Worm (Caenorhabditis elegans) whole organism, L4 larva: ENCODE data around the gene F46E10.2.
A peak's percentile ranks its signal among the peaks of the same experiment; 100 is the strongest.

ENCODE experiments used
- D1046.2 ChIP-seq: fragments of 200-800 bp; sonication (Bioruptor generic); IDR thresholded peaks from 2 replicates; pipeline ENCODE4 v1.3.6; 2022; ENCODE audit warnings: missing genetic modification characterization, missing compliant biosample characterization
- T20F7.1 ChIP-seq: fragments of 200-800 bp; sonication (Bioruptor generic); optimal IDR thresholded peaks from 2 replicates; lab custom pipeline; 2018; ENCODE audit warnings: mild to moderate bottlenecking, missing genetic modification characterization, missing compliant biosample characterization
- Y105C5A.15 ChIP-seq: fragments of 200-800 bp; sonication (Bioruptor generic); IDR thresholded peaks from 2 replicates; pipeline ENCODE4 v1.3.6; 2022; ENCODE audit warnings: missing genetic modification characterization, missing compliant biosample characterization
- Y48G9A.11 ChIP-seq: fragments of 200-800 bp; sonication (Bioruptor generic); IDR thresholded peaks from 2 replicates; pipeline ENCODE4 v1.3.6; 2022; ENCODE audit warnings: missing genetic modification reagents, missing genetic modification characterization, missing compliant biosample characterization
- Y5F2A.4 ChIP-seq: fragments of 200-800 bp; sonication (Bioruptor generic); optimal IDR thresholded peaks from 2 replicates; lab custom pipeline; 2018; ENCODE audit warnings: mild to moderate bottlenecking, missing genetic modification characterization, missing compliant biosample characterization
- ZK546.5 ChIP-seq, 2 experiments: sonication (generic microtip); optimal IDR thresholded peaks; 2 replicates each; lab custom pipeline; 2017; ENCODE audit warnings: missing biosample characterization in 2 of 2, missing genetic modification characterization in 2 of 2
- aha-1 ChIP-seq: fragments of 150-350 bp; peaks from one replicate; lab custom pipeline; 2014; ENCODE audit warnings: missing biosample characterization, missing genetic modification characterization
- aly-2 ChIP-seq: sonication (generic microtip); optimal IDR thresholded peaks from 2 replicates; lab custom pipeline; 2018; ENCODE audit warnings: missing biosample characterization, missing genetic modification characterization
- arid-1 ChIP-seq: fragments of 200-800 bp; sonication (Bioruptor generic); conservative IDR thresholded peaks from 2 replicates; pipeline ENCODE4 v1.3.6; 2022; ENCODE audit warnings: missing genetic modification reagents, missing genetic modification characterization, missing compliant biosample characterization
- ceh-20 ChIP-seq: fragments of 200-800 bp; sonication (Bioruptor generic); IDR thresholded peaks from 2 replicates; pipeline ENCODE4 v1.3.6; 2022; ENCODE audit warnings: missing genetic modification reagents, missing genetic modification characterization, missing compliant biosample characterization
- ceh-32 ChIP-seq: sonication (generic microtip); optimal IDR thresholded peaks from 2 replicates; lab custom pipeline; 2016; ENCODE audit warnings: mild to moderate bottlenecking, missing genetic modification characterization, missing compliant biosample characterization; ENCODE audit not compliant: poor library complexity
- ceh-44 ChIP-seq: fragments of 200-800 bp; sonication (Bioruptor generic); IDR thresholded peaks from 2 replicates; pipeline ENCODE4 v1.3.6; 2022; ENCODE audit warnings: missing genetic modification reagents, missing genetic modification characterization, missing compliant biosample characterization
- ceh-62 ChIP-seq: sonication (generic microtip); optimal IDR thresholded peaks from 2 replicates; lab custom pipeline; 2017; ENCODE audit warnings: missing biosample characterization, missing genetic modification characterization
- ceh-82 ChIP-seq: sonication (generic microtip); optimal IDR thresholded peaks from 2 replicates; lab custom pipeline; 2017; ENCODE audit warnings: missing biosample characterization, missing genetic modification characterization
- ces-1 ChIP-seq: fragments of 150-350 bp; sonication (generic microtip); optimal IDR thresholded peaks from 4 replicates; lab custom pipeline; 2014; ENCODE audit warnings: missing biosample characterization, missing genetic modification reagents, missing genetic modification characterization
- cey-2 ChIP-seq: sonication (generic microtip); optimal IDR thresholded peaks from 3 replicates; lab custom pipeline; 2017; ENCODE audit warnings: missing genetic modification characterization, mild to moderate bottlenecking, missing compliant biosample characterization, antibody characterized with exemption, borderline replicate concordance; ENCODE audit not compliant: insufficient read depth
- ctbp-1 ChIP-seq: fragments of 200-800 bp; sonication (Bioruptor generic); IDR thresholded peaks from 2 replicates; pipeline ENCODE4 v1.3.6; 2022; ENCODE audit warnings: missing genetic modification reagents, missing genetic modification characterization, missing compliant biosample characterization
- daf-12 ChIP-seq: fragments of 150-350 bp; optimal IDR thresholded peaks from 2 replicates; lab custom pipeline; 2014; ENCODE audit warnings: missing biosample characterization, missing genetic modification reagents, missing genetic modification characterization
- daf-16 ChIP-seq, 3 experiments: sonication (generic microtip); optimal IDR thresholded peaks; 2 replicates each; lab custom pipeline; 2016 to 2017; ENCODE audit warnings: missing genetic modification characterization in 3 of 3, missing genetic modification reagents in 3 of 3, mild to moderate bottlenecking in 2 of 3, missing compliant biosample characterization in 2 of 3, missing biosample characterization in 1 of 3, moderate library complexity in 1 of 3
- dmd-8 ChIP-seq: fragments of 200-800 bp; sonication (Bioruptor generic); IDR thresholded peaks from 2 replicates; pipeline ENCODE4 v1.3.6; 2022; ENCODE audit warnings: missing genetic modification characterization, missing compliant biosample characterization
- dve-1 ChIP-seq: sonication (generic microtip); optimal IDR thresholded peaks from 2 replicates; lab custom pipeline; 2017; ENCODE audit warnings: antibody characterized with exemption, mild to moderate bottlenecking, missing genetic modification characterization, missing compliant biosample characterization; ENCODE audit not compliant: insufficient read depth
- egl-27 ChIP-seq: sonication (generic microtip); optimal IDR thresholded peaks from 3 replicates; lab custom pipeline; 2017; ENCODE audit warnings: missing biosample characterization, missing genetic modification reagents, missing genetic modification characterization
- hif-1 ChIP-seq, 2 experiments: sonication (generic microtip); optimal IDR thresholded peaks; 2 replicates each; lab custom pipeline; 2016 to 2017; ENCODE audit warnings: missing compliant biosample characterization in 2 of 2, missing genetic modification characterization in 2 of 2, missing genetic modification reagents in 2 of 2, missing genotype in 2 of 2, mild to moderate bottlenecking in 1 of 2
- hlh-30 ChIP-seq: sonication (generic microtip); optimal IDR thresholded peaks from 2 replicates; lab custom pipeline; 2017; ENCODE audit warnings: antibody characterized with exemption, mild to moderate bottlenecking, missing genetic modification characterization, missing compliant biosample characterization; ENCODE audit not compliant: insufficient read depth
- hmg-1.1 ChIP-seq: fragments of 200-800 bp; sonication (Bioruptor generic); IDR thresholded peaks from 2 replicates; pipeline ENCODE4 v1.3.6; 2022; ENCODE audit warnings: missing genetic modification reagents, missing genetic modification characterization, missing compliant biosample characterization
- lin-13 ChIP-seq: fragments of 150-350 bp; optimal IDR thresholded peaks from 2 replicates; lab custom pipeline; 2014; ENCODE audit warnings: missing biosample characterization, missing genetic modification reagents, missing genetic modification characterization
- lin-15B ChIP-seq: fragments of 150-350 bp; sonication (generic microtip); optimal IDR thresholded peaks from 3 replicates; lab custom pipeline; 2014; ENCODE audit warnings: missing biosample characterization, missing genetic modification characterization
- lsy-2 ChIP-seq, 2 experiments: fragments of 150-350 bp in 1 of 2; sonication (generic microtip) in 1 of 2; optimal IDR thresholded peaks; 2 replicates each; lab custom pipeline; 2014 to 2017; ENCODE audit warnings: missing biosample characterization in 2 of 2, missing genetic modification characterization in 2 of 2
- madf-5 ChIP-seq, 2 experiments: fragments of 200-800 bp; sonication (Bioruptor generic); IDR thresholded peaks; 2 replicates each; pipeline ENCODE4 v1.3.6; 2022; ENCODE audit warnings: missing compliant biosample characterization in 2 of 2, missing genetic modification characterization in 2 of 2
- madf-9 ChIP-seq: fragments of 200-800 bp; sonication (Bioruptor generic); conservative IDR thresholded peaks from 2 replicates; pipeline ENCODE4 v1.3.6; 2022; ENCODE audit warnings: missing genetic modification reagents, missing genetic modification characterization, missing compliant biosample characterization
- mes-2 ChIP-seq: sonication (generic microtip); optimal IDR thresholded peaks from 2 replicates; lab custom pipeline; 2016; ENCODE audit warnings: missing genotype, mild to moderate bottlenecking, missing genetic modification characterization, missing compliant biosample characterization; ENCODE audit not compliant: poor library complexity, severe bottlenecking
- nhr-111 ChIP-seq: fragments of 200-800 bp; sonication (Bioruptor generic); optimal IDR thresholded peaks from 2 replicates; lab custom pipeline; 2018; ENCODE audit warnings: mild to moderate bottlenecking, missing genetic modification characterization, missing compliant biosample characterization
- nhr-28 ChIP-seq: fragments of 150-350 bp; optimal IDR thresholded peaks from 2 replicates; lab custom pipeline; 2014; ENCODE audit warnings: missing biosample characterization, missing genetic modification characterization
- nhr-76 ChIP-seq: fragments of 150-350 bp; optimal IDR thresholded peaks from 2 replicates; lab custom pipeline; 2014; ENCODE audit warnings: missing biosample characterization, missing genetic modification characterization
- nhr-77 ChIP-seq: fragments of 150-350 bp; optimal IDR thresholded peaks from 2 replicates; lab custom pipeline; 2014; ENCODE audit warnings: missing biosample characterization, missing genetic modification characterization
- pha-4 ChIP-seq, 2 experiments: fragments of 150-350 bp in 1 of 2; fragments of 200-800 bp in 1 of 2; sonication (Bioruptor generic) in 1 of 2; IDR thresholded peaks in 1 of 2; optimal IDR thresholded peaks in 1 of 2; 2 replicates each; pipeline versions ENCODE4 v1.3.6 to Lab custom; 2014 to 2022; ENCODE audit warnings: missing genetic modification characterization in 2 of 2, missing genetic modification reagents in 2 of 2, missing biosample characterization in 1 of 2, missing compliant biosample characterization in 1 of 2
- php-3 ChIP-seq: fragments of 200-800 bp; sonication (Bioruptor generic); IDR thresholded peaks from 2 replicates; pipeline ENCODE4 v1.3.6; 2022; ENCODE audit warnings: missing genetic modification reagents, missing genetic modification characterization, missing compliant biosample characterization
- pqm-1 ChIP-seq: sonication (generic microtip); optimal IDR thresholded peaks from 2 replicates; lab custom pipeline; 2017; ENCODE audit warnings: missing biosample characterization, missing genetic modification characterization
- set-16 ChIP-seq: fragments of 200-800 bp; sonication (Bioruptor generic); IDR thresholded peaks from 2 replicates; pipeline ENCODE4 v1.3.6; 2022; ENCODE audit warnings: missing genetic modification reagents, missing genetic modification characterization, missing compliant biosample characterization
- snpc-1.2 ChIP-seq: fragments of 200-800 bp; sonication (Bioruptor generic); IDR thresholded peaks from 2 replicates; pipeline ENCODE4 v1.3.6; 2022; ENCODE audit warnings: missing genetic modification reagents, missing genetic modification characterization, missing compliant biosample characterization
- snpc-4 ChIP-seq: fragments of 150-350 bp; optimal IDR thresholded peaks from 2 replicates; lab custom pipeline; 2014; ENCODE audit warnings: missing biosample characterization, missing genetic modification characterization
- spr-3 ChIP-seq: fragments of 200-800 bp; sonication (Bioruptor generic); optimal IDR thresholded peaks from 2 replicates; lab custom pipeline; 2018; ENCODE audit warnings: mild to moderate bottlenecking, missing genetic modification characterization, missing compliant biosample characterization
- tra-1 ChIP-seq: fragments of 200-800 bp; sonication (Bioruptor generic); IDR thresholded peaks from 2 replicates; pipeline ENCODE4 v1.3.6; 2022; ENCODE audit warnings: missing genetic modification reagents, missing genetic modification characterization, missing compliant biosample characterization
- unc-62 ChIP-seq, 3 experiments: fragments of 150-350 bp in 1 of 3; sonication (generic microtip); optimal IDR thresholded peaks in 2 of 3; peaks in 1 of 3; 1 replicate in 1 of 3; 2 replicates in 2 of 3; lab custom pipeline; 2014 to 2017; ENCODE audit warnings: missing biosample characterization in 3 of 3, missing genetic modification characterization in 3 of 3, missing genetic modification reagents in 3 of 3, missing genotype in 1 of 3
- vab-7 ChIP-seq: fragments of 200-800 bp; sonication (Bioruptor generic); IDR thresholded peaks from 2 replicates; pipeline ENCODE4 v1.3.6; 2022; ENCODE audit warnings: missing genetic modification reagents, missing genetic modification characterization, missing compliant biosample characterization

The F46E10.2 gene

ce11 chrV:6558103-6558502 is 37.9 kb downstream of the F46E10.2 start, which contains the start of gene spp-20:
Gene spp-20, minus strand, starts transcription at chrV:6558203.
- no peak for TF ChIP-seq ces-1 (GFP tag; lab: Kevin White, UChicago)
- TF ChIP-seq hif-1 (tag; optimal IDR thresholded peaks at IDR 0.05; lab: Kevin White, UChicago) = no peak
- TF ChIP-seq lin-13 = no peak
- TF ChIP-seq daf-12 (tag; lab: Kevin White, UChicago) = no peak
- TF ChIP-seq lin-15B = no peak
- TF ChIP-seq aly-2 (tag; lab: Kevin White, UChicago) = no peak
- TF ChIP-seq lsy-2 (tag; optimal IDR thresholded peaks at IDR 0.05; lab: Kevin White, UChicago) = no peak
- no peak for TF ChIP-seq snpc-1.2 (GFP tag; lab: Robert Waterston, UW)
- TF ChIP-seq arid-1 = no peak
- no peak for TF ChIP-seq ceh-62 (tag; lab: Kevin White, UChicago)
- no peak for TF ChIP-seq ceh-32 (tag; lab: Kevin White, UChicago)
- TF ChIP-seq pqm-1 (tag; lab: Kevin White, UChicago) = no peak
- TF ChIP-seq hlh-30 = no peak
- no peak for TF ChIP-seq pha-4 (GFP tag; IDR thresholded peaks at IDR 0.05; lab: Robert Waterston, UW)
- no peak for TF ChIP-seq pha-4 (tag; optimal IDR thresholded peaks at IDR 0.05; lab: Kevin White, UChicago)
- no peak for TF ChIP-seq Y48G9A.11 (GFP tag; lab: Robert Waterston, UW)
- TF ChIP-seq snpc-4 = no peak
- TF ChIP-seq, all 104 proteins: peak for 0

ce11 chrV:6559105-6559504 is 38.9 kb downstream of the F46E10.2 start, which contains the start of gene spp-26:
Gene spp-26, minus strand, starts transcription at chrV:6559205.
- TF ChIP-seq D1046.2 (GFP tag; lab: Robert Waterston, UW) (no peak), ZK546.5 (tag; optimal IDR thresholded peaks at IDR 0.05; lab: Kevin White, UChicago) (no peak), aha-1 (tag; lab: Kevin White, UChicago) (no peak), snpc-1.2 (GFP tag; lab: Robert Waterston, UW) (no peak), snpc-4 (no peak), nhr-111 (no peak), Y5F2A.4 (GFP tag; lab: Kevin White, UChicago) (no peak), T20F7.1 (GFP tag; lab: Kevin White, UChicago) (no peak), cey-2 (tag; lab: Kevin White, UChicago) (no peak), dve-1 (tag; lab: Kevin White, UChicago) (no peak), nhr-76 (no peak), mes-2 (tag; lab: Kevin White, UChicago) (no peak), egl-27 (tag; lab: Kevin White, UChicago) (no peak), ceh-20 (GFP tag; lab: Robert Waterston, UW) (no peak), vab-7 (GFP tag; lab: Robert Waterston, UW) (no peak)

ce11 chrV:6559585-6559984 is 39.4 kb downstream of the F46E10.2 start:
- TF ChIP-seq tra-1 (GFP tag; lab: Robert Waterston, UW) (no peak), lin-13 (no peak), dmd-8 (GFP tag; lab: Robert Waterston, UW) (peak; percentile 96), madf-9 (GFP tag; lab: Robert Waterston, UW) (peak; percentile 69), nhr-77 (tag; lab: Kevin White, UChicago) (no peak), nhr-28 (tag; lab: Kevin White, UChicago) (peak; percentile 24), madf-5 (GFP tag; IDR thresholded peaks at IDR 0.05; lab: Robert Waterston, UW) (0 out of 4 replicates have a peak, but pooled peaks of 1 of the 2 experiments have one; percentile 52), ceh-20 (GFP tag; lab: Robert Waterston, UW) (0 out of 2 replicates have a peak, but pooled peaks have one; percentile 57), php-3 (GFP tag; lab: Robert Waterston, UW) (peak; percentile 74), Y105C5A.15 (GFP tag; lab: Robert Waterston, UW) (0 out of 2 replicates have a peak, but pooled peaks have one; percentile 68), set-16 (GFP tag; lab: Robert Waterston, UW) (no peak), hmg-1.1 (GFP tag; lab: Robert Waterston, UW) (no peak), unc-62 (GFP tag; optimal IDR thresholded peaks at IDR 0.05 in 1 of 2; lab: Kevin White, UChicago) (peak in 1 of 2 experiments; percentile 11), unc-62 (tag; optimal IDR thresholded peaks at IDR 0.05; lab: Kevin White, UChicago) (no peak), ctbp-1 (GFP tag; lab: Robert Waterston, UW) (no peak; the same call in 1 of the 2 replicates), lsy-2 (tag; optimal IDR thresholded peaks at IDR 0.05; lab: Kevin White, UChicago) (no peak), spr-3 (GFP tag; lab: Kevin White, UChicago) (peak; percentile 67), ceh-82 (tag; lab: Kevin White, UChicago) (no peak), ceh-44 (GFP tag; lab: Robert Waterston, UW) (peak; percentile 82; the same call in 1 of the 2 replicates), daf-16 (GFP tag; optimal IDR thresholded peaks at IDR 0.05; lab: Kevin White, UChicago) (peak in 1 of 2 experiments; percentile 76), daf-16 (tag; optimal IDR thresholded peaks at IDR 0.05; lab: Kevin White, UChicago) (peak; percentile 68), Y48G9A.11 (GFP tag; lab: Robert Waterston, UW) (no peak)
